Worm (Caenorhabditis elegans) whole organism, dauer: ENCODE data around the gene F44D12.8.

Source experiments
- unc-62 ChIP-seq: sonication (generic microtip); optimal IDR thresholded peaks from 2 replicates; lab custom pipeline; 2017; ENCODE audit warnings: missing biosample characterization, missing genetic modification reagents, missing genetic modification characterization

The F44D12.8 gene

DNA sequence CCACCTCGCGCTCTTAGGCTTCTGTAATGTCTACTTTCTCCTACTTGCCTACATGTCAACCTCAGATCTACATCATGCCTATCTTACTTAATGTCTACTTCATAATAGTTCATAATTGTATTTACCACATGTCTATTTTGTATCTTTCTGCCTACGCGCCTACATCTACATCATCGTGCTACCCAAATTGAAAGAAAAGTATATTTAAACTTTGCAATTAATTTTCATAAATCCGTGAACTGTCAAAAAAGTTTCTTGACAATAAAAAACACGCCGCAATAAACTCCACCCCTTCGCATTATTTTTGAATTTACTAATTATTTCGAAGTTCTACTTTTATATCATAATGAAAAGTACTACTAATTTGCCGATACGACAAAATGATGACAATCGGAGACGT is at the start of gene F44D12.8:
Gene F44D12.8 (plus strand): TSS at position 301 of the 400 bp plus-strand sequence.
- TF ChIP-seq unc-62 (GFP tag; lab: Kevin White, UChicago) = no peak

DNA sequence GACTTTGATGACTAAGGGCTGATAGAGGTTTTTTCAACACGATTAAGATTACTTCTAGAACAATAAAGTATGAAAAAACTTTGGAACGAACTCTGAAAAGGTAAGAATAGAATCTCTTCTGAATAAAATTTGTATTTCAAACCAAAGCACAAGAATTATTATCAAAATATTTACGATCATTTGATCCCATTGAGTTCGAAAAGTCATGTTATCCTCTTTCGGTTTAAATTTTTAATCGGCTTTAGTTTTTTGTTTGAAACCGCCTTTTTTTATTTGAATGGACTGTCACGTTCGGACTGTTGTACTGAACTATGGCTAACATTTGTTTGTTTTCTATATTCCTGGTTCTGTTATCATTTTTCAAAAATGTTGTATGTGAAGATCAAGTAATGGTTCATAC is 48.7 kb upstream of the F44D12.8 start, which contains the start of gene C47E12.9:
Gene C47E12.9 (plus strand): TSS at position 301 of the 400 bp plus-strand sequence.
- TF ChIP-seq unc-62 (GFP tag; lab: Kevin White, UChicago) = no peak

DNA sequence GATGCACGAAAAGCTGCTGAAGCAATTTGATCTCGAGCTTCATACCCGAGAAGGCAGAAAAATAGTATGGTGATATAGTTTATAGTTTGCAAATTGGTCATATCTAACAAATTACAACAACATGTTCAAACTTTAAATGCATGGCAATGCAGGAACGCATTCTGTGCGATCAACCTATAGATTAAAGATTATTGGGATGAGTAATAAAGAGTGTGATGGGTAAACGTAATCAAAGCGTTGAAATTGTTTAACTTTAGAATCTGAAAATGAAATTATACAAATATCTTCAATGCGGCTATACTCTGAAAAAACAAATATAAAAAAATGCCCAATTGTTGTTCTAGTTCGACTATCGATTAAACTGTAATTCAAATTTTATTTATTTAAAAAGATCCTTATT is 46.8 kb upstream of the F44D12.8 start, which contains the start of gene C47E12.14:
Gene C47E12.14 (minus strand): TSS at position 101 of the 400 bp plus-strand sequence.
- no peak for TF ChIP-seq unc-62 (GFP tag; lab: Kevin White, UChicago)

DNA sequence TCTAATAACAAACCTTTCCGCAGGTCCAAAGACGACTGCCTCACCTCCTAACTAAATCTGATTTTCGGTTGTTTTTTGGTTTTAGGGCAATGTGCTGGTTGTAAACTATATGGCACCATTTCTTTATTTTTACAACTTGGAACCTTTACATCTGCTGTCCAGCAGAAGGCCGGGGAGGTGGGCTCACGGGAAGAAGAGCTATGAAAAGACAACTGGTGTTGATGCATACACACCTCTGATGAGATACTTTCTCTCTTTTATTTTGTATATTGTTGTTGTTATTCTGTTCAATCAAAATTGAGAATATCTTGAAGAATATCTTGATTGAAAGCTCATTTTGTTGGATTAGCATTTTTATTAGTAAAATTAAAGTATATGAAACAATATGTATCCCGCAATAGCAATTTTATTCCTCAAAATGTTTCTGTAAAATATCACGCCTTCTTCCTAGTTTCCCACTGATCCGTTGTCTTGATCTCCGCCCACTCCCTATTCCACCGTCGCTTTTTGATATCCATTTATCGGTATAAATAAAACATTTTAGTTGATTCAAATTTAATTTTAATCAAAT is 45.4 kb upstream of the F44D12.8 start, which contains the start of gene dhp-2:
Gene dhp-2 (plus strand): TSS at position 521 of the 571 bp plus-strand sequence.
- TF ChIP-seq unc-62 (GFP tag; lab: Kevin White, UChicago) = no peak

DNA sequence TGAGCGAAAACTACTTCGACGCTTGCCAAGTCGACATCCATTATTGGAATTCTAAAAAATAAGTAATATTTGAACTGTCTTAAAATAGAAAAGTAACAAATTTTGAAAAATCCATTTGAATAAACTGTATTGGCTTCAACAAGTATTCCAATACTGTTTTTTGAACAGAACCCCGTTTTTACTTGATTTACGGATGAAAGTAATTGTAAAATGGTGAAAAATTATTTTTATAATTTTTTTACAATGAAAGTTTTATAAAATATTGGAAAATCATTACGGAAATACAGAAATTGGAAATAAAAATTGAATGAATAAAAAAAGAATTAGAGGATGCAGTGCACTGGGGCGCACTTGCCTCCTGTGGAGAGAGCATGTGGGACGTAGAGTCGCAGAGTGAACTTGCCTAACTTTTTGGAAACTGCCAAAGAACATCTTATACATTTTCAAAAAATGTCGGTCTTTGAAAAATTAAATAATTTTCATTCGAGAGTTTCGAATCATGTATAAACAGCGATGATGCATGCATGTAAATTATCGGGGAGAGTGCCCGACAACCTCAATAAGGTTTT is 40.8 kb upstream of the F44D12.8 start, which contains the start of gene rrp-1:
Gene rrp-1 (minus strand): TSS at position 51 of the 569 bp plus-strand sequence.
- no peak for TF ChIP-seq unc-62 (GFP tag; lab: Kevin White, UChicago)

DNA sequence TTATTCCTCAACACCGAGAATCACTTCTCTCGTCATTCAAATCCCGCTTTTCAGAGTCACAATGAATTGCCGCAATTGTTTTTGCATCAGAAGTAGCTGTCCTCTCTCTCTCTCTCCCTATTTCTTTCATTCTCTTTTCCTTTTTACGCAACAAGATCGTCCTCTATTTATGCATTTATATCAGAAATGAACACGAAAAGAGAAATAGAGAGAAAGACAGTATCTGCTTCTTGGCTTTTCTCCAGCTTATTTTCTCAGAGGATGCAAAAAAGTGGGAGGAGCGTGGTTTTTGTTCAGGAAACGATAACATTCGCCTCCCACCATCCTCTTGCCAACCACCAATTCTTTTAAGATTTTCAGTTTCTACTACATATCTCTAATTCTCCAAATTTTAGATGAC is 40.2 kb upstream of the F44D12.8 start, which contains the start of gene mam-2:
Gene mam-2 (plus strand): TSS at position 301 of the 400 bp plus-strand sequence.
- no peak for TF ChIP-seq unc-62 (GFP tag; lab: Kevin White, UChicago)

DNA sequence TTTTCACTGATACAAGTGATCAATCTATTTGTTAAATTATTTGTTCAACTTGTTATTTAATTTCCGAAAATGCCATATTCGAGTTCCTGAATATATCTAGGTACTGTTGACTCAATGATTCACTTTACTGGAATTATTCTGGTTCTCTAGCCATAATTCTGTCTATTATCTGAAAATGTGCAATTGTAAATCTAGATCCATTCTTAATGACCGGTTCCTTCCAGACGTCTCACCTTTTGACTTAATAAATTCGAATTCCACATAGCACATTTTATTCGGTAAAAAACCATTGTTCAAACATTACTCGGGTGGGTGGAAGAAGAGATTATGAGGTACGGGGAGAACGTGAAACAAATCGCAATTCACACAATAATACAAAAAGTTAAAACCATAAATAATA is 33.7 kb upstream of the F44D12.8 start:
- TF ChIP-seq unc-62 (GFP tag; lab: Kevin White, UChicago) = no peak

DNA sequence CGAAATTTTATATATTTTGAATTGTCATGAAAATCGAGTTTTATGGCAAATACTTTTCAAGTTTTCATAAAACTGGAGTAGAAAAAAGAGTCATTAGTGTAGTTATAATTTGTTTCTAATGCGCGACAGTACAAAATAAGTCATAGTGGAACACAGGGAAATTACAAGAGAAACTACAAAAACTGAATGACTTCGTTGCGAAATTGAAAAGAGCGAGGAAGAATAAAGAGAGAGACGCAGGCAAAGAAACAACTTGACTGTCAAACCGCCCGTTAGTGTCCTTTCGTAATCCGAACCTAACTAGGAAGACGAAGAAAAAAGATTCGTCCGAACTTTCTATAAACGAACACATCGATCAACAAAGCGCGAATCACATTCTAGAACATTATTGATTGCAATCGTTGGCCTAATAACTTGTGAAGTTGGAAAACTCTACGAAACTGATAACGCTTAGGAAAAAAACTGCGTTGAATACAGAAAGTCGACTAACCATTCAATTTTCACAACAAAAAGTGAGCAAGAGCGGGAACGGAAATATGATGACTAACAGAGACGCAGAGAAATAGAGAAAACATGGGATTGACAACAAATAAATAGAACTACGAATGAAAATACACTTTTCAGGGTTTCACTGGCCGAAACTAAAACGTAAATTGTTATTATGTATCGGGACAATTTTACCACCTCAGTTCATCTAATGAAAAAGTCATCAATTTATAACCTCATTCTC is 29.5 kb upstream of the F44D12.8 start:
- no peak for TF ChIP-seq unc-62 (GFP tag; lab: Kevin White, UChicago)

DNA sequence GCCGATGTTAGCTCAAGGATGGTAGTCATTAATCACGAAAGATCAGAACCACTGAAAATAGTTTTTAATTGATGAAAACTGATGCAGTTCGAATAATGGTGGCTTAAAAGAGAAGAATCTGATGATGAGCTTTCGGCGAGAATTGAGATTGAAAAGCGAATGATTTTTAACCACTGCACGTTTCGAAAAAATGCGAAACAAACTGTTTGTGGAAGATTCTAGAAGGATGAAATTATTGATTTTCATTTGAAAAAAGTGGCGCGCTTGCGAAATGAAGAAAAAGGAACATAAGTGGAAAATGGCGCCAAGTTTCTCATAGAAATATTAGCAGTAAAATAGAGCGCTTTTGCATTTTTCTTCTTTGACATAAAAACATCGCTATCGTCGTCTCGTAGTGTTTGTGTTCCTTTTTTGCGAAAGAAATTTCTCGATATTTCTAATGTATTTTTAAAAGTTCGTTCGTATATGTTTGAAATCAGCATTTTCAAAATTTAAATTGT is 28.1 kb upstream of the F44D12.8 start, which contains the start of gene uba-1:
Gene uba-1 (minus strand): TSS at position 51 of the 500 bp plus-strand sequence.
- no peak for TF ChIP-seq unc-62 (GFP tag; lab: Kevin White, UChicago)

DNA sequence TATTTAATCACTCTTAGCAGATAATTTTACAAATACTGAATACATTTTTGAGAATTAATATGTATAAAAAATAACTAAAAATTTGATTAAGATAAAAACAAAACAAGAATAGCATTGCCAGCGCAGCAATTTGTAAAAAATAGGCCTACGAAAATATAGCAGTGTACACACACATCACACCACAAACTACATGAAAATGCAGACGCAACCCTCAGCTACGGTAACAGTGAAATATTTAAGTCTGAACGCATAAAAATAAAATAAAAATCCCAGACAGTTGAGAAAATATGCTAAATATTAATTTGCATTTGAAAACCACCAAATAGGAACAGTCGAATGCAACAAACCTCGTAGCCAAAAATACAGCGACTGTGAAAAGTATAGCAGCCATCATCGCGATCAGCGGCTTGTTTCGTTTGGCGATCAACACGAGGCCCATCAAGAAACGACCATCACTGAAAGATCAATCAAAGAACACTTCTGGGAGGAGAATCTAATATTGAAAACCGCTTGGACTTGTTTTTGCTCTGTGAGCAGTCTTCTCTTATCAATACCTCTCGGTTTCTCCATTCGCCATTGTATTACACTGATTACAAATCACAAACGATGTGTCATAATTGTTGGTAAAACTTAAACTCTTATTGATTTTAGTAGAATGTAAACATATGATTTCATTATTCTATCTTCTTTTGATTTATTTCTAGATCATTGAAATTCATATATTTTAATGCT is 24.4 kb upstream of the F44D12.8 start, which contains the start of gene pyp-1:
Gene pyp-1 (minus strand): TSS at position 439 of the 732 bp plus-strand sequence.
- no peak for TF ChIP-seq unc-62 (GFP tag; lab: Kevin White, UChicago)

DNA sequence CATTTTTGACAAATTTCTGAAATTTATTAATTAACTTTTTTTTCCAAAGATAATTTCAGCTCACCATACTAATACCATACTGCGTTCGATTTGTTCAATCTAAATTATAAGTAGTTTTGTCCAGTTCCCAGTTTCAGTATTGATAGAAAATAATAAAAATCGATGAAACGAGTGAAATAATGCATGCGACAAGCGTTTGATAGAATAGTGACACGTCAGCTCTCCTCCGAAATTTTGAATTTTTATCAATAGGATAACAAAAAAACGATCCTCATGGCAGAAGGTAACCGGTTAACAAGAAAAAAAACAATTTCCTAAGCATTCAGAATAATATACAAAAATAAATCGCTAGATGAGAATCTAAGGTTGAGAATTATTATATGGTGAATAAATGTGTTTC is 21.3 kb upstream of the F44D12.8 start, which contains the start of gene C47E12.3:
Gene C47E12.3 (minus strand): TSS at position 101 of the 400 bp plus-strand sequence.
- no peak for TF ChIP-seq unc-62 (GFP tag; lab: Kevin White, UChicago)

DNA sequence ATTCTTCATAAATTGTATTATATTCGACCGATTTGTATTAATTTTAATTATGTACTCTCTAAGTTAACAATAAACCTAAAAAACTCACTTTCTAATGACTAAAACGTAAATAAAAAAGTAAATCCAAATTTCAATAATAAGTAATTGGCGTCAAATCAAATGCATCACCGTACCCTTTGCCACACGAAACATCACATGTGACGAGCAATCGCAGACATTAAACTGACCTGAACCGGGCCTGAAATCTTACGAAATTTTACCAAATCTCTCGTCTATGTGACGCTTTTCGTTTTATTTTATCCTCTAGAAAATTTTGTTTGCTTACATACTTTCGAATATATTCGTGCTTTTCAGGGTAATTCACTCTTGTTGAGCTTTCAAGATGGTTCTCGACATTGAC is 19.7 kb upstream of the F44D12.8 start, which contains the start of the genes C47E12.2 and sars-1:
Gene C47E12.2 (minus strand): TSS at position 131 of the 400 bp plus-strand sequence.
Gene sars-1 (plus strand): TSS at position 355 of the 400 bp plus-strand sequence.
- TF ChIP-seq unc-62 (GFP tag; lab: Kevin White, UChicago) = no peak

DNA sequence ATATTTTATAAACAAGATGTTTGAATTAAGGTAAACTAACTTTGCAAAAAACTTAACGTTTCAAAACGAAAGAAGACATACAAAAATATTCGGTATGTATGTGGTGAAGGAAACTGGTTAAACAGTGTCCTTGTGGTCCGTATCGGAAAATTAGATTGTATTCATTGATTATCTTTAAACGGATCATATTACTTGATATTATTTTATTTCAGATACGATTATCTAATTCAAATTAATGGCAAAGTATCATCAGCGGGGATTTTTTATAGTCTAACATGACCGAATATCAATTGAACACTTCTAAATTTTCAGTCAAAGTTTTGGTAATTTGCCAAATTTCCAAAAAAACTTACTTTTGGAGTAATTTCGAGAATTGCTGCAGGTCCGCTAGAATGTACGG is 16.3 kb upstream of the F44D12.8 start, which contains the start of gene C47E12.13:
Gene C47E12.13 (minus strand): TSS at position 101 of the 400 bp plus-strand sequence.
- no peak for TF ChIP-seq unc-62 (GFP tag; lab: Kevin White, UChicago)

DNA sequence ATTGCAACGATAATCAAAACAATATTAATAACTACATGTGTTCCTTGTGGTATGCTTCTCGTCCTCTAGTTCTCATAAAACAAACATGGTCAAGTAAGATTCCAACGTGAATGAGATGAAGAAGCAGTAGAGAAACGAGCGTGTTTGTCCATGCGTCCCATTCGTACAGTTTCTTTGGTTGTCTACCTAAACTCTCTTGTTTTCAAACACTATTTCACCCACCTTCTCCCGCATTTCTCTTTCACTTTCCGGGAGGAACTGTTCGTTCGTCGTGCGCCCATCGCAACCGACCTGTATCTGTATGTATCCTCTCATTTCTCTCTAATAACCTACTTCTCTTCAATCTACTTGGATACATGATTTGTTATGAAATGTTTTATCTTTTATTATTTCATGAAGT is 15.3 kb upstream of the F44D12.8 start:
- no peak for TF ChIP-seq unc-62 (GFP tag; lab: Kevin White, UChicago)

DNA sequence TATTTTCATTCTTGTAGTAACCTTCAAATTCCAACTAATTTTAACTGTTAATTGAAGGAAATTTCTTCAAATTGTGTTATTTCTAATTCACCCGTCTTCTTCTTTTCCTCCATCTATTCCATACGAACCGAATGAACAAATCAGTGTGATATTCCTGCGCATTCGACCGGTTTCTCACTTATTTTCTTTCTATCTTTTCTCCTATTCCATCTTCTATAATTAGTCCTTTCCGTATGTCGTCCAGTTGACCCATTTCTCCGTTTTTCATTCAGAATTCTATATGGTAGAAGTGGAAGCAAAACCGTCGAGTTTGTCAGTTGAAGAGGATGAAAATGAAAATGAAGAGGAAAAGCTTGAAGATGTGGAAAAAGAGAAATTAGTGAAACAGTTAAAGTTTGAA is 13.6 kb upstream of the F44D12.8 start, which contains the start of gene magu-4:
Gene magu-4 (plus strand): TSS at position 218 of the 400 bp plus-strand sequence.
- no peak for TF ChIP-seq unc-62 (GFP tag; lab: Kevin White, UChicago)
